Worm (Caenorhabditis elegans): Measurements from ENCODE around the gene Y41E3.7.

DNA sequence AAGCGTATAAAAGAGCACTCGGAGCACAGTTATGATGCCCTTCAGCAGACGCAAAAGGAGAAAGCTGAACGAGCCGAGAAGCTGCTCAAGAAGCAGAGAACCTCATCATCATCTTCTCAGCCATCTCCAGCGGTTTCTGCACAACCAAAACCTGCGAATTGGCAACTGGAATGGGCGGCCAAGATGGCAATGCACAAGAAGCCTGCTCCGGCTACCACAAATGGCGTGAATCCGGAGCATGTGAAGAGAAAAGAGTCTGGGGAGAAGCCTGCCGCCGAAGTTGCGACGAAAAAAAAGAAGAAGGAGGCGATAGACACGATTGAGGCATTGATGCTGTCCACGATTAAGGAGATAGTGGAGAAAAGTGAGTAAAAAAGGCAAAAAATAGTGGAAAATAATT lies 27.3 kb downstream of the Y41E3.7 start:
- TF ChIP-seq unc-62 (GFP tag; optimal IDR thresholded peaks at IDR 0.05): no peak
- TF ChIP-seq nhr-23 (tag; optimal IDR thresholded peaks at IDR 0.05): no peak
- no peak for TF ChIP-seq sea-2 (GFP tag; optimal IDR thresholded peaks at IDR 0.05)
- TF ChIP-seq nhr-28 (tag; optimal IDR thresholded peaks at IDR 0.05): no peak
- no peak for TF ChIP-seq fkh-10 (GFP tag; optimal IDR thresholded peaks at IDR 0.05)
- TF ChIP-seq snpc-4 (tag; optimal IDR thresholded peaks at IDR 0.05): no peak
- TF ChIP-seq elt-3 (tag; optimal IDR thresholded peaks at IDR 0.05): no peak
